Worm (Caenorhabditis elegans) whole organism, mixed stage, embryonic: Measurements from ENCODE around the gene xpc-1.

Experiments
- blmp-1 ChIP-seq: fragments of 150-350 bp; optimal IDR thresholded peaks from 2 replicates; lab custom pipeline; 2014; ENCODE audit warnings: missing biosample characterization, missing genetic modification characterization
- ceh-43 ChIP-seq: fragments of 200-800 bp; sonication (Bioruptor generic); optimal IDR thresholded peaks from 2 replicates; lab custom pipeline; 2018; ENCODE audit warnings: mild to moderate bottlenecking, missing genetic modification characterization, moderate library complexity, missing compliant biosample characterization
- ces-1 ChIP-seq: fragments of 150-350 bp; optimal IDR thresholded peaks from 2 replicates; lab custom pipeline; 2014; ENCODE audit warnings: missing biosample characterization, missing genetic modification reagents, missing genetic modification characterization
- elt-1 ChIP-seq: sonication (generic microtip); optimal IDR thresholded peaks from 2 replicates; lab custom pipeline; 2017; ENCODE audit warnings: missing genetic modification characterization, mild to moderate bottlenecking, missing compliant biosample characterization, antibody characterized with exemption, moderate library complexity, borderline replicate concordance; ENCODE audit not compliant: insufficient read depth
- elt-3 ChIP-seq: fragments of 150-350 bp; optimal IDR thresholded peaks from 2 replicates; lab custom pipeline; 2014; ENCODE audit warnings: missing biosample characterization, missing genetic modification characterization
- mep-1 ChIP-seq: fragments of 150-350 bp; optimal IDR thresholded peaks from 2 replicates; lab custom pipeline; 2017; ENCODE audit warnings: missing biosample characterization, missing genetic modification reagents, missing genetic modification characterization, inconsistent platforms
- unc-62 ChIP-seq: fragments of 150-350 bp; optimal IDR thresholded peaks from 2 replicates; lab custom pipeline; 2014; ENCODE audit warnings: missing biosample characterization, missing genetic modification reagents, missing genetic modification characterization

- TF ChIP-seq mep-1 (tag; lab: Kevin White, UChicago) (no peak), elt-3 (tag; lab: Kevin White, UChicago) (no peak), blmp-1 (tag; lab: Kevin White, UChicago) (no peak), unc-62 (no peak), elt-1 (no peak), ceh-43 (no peak), ces-1 (GFP tag; lab: Kevin White, UChicago) (no peak)
Observed at ce11 chrIV:1992789-1993188, at the start of gene xpc-1.
